Worm (Caenorhabditis elegans): ENCODE results near the gene pipp-4P.

The pipp-4P gene

ce11 chrIII:2795442-2796023, 23.5 kb upstream of the pipp-4P start (continued):
- no peak for TF ChIP-seq let-607 (tag; optimal IDR thresholded peaks at IDR 0.05)
- TF ChIP-seq F23B12.7 (tag; optimal IDR thresholded peaks at IDR 0.05; ENCODE audit: insufficient read depth): no peak
- no peak for TF ChIP-seq pha-4 (tag; optimal IDR thresholded peaks at IDR 0.05)
- TF ChIP-seq sea-2 (GFP tag; IDR thresholded peaks at IDR 0.05): no peak
- no peak for TF ChIP-seq madf-8 (GFP tag; conservative IDR thresholded peaks at IDR 0.05)
- no peak for TF ChIP-seq rpc-1 (optimal IDR thresholded peaks at IDR 0.05)
- no peak for TF ChIP-seq rpc-1 (tag; optimal IDR thresholded peaks at IDR 0.05)
- TF ChIP-seq pbrm-1 (GFP tag; IDR thresholded peaks at IDR 0.05): peak; percentile 54
- peak; percentile 26 for TF ChIP-seq xnd-1 (tag; optimal IDR thresholded peaks at IDR 0.05)
- peak; percentile 57 for TF ChIP-seq D2030.7 (GFP tag; IDR thresholded peaks at IDR 0.05)
- no peak for TF ChIP-seq zim-3 (tag; optimal IDR thresholded peaks at IDR 0.05)
- TF ChIP-seq attf-6 (GFP tag; IDR thresholded peaks at IDR 0.05): peak; percentile 73; the same call in 1 of the 2 replicates
- TF ChIP-seq zfh-2 (GFP tag; conservative IDR thresholded peaks at IDR 0.05): peak; percentile 46; the same call in 1 of the 2 replicates
- no peak for TF ChIP-seq mel-28 (tag; optimal IDR thresholded peaks at IDR 0.05; ENCODE audit: borderline replicate concordance)
- TF ChIP-seq ZK185.1 (tag; optimal IDR thresholded peaks at IDR 0.05; ENCODE audit: poor library complexity, severe bottlenecking): no peak
- no peak for TF ChIP-seq hsf-1 (GFP tag; IDR thresholded peaks at IDR 0.05)
- TF ChIP-seq hmg-1.2 (GFP tag; IDR thresholded peaks at IDR 0.05): peak; percentile 76
- TF ChIP-seq sptf-2 (GFP tag; optimal IDR thresholded peaks at IDR 0.05): no peak
- TF ChIP-seq lsl-1 (GFP tag; optimal IDR thresholded peaks at IDR 0.05): peak; percentile 40
- TF ChIP-seq madf-6 (GFP tag; IDR thresholded peaks at IDR 0.05): peak; percentile 55
- no peak for TF ChIP-seq C06A6.2 (GFP tag; conservative IDR thresholded peaks at IDR 0.05)
- no peak for TF ChIP-seq ceh-91 (GFP tag; IDR thresholded peaks at IDR 0.05)
- peak; percentile 73 for TF ChIP-seq snpc-4 (GFP tag; optimal IDR thresholded peaks at IDR 0.05)
- peak in 3 of 4 experiments; percentile 54 to 91 (median 90) for TF ChIP-seq snpc-4 (tag; optimal IDR thresholded peaks at IDR 0.05)
- no peak for TF ChIP-seq nfyb-1 (GFP tag; IDR thresholded peaks at IDR 0.05)
- TF ChIP-seq F57C9.4 (tag; optimal IDR thresholded peaks at IDR 0.05): no peak
- TF ChIP-seq hlh-12 (tag; optimal IDR thresholded peaks at IDR 0.05): no peak
- TF ChIP-seq ztf-22 (GFP tag; optimal IDR thresholded peaks at IDR 0.05): no peak
- no peak for TF ChIP-seq sdz-38 (tag; optimal IDR thresholded peaks at IDR 0.05)
- TF ChIP-seq ztf-26 (tag; optimal IDR thresholded peaks at IDR 0.05): no peak
- peak; percentile 23 for TF ChIP-seq tbp1 (GFP tag; optimal IDR thresholded peaks at IDR 0.05)
- no peak for TF ChIP-seq lin-54 (GFP tag; optimal IDR thresholded peaks at IDR 0.05)
- 0 out of 2 replicates have a peak, but pooled peaks have one; percentile 25 for TF ChIP-seq Y56A3A.18 (GFP tag; IDR thresholded peaks at IDR 0.05)
- TF ChIP-seq tbx-9 (tag; optimal IDR thresholded peaks at IDR 0.05; ENCODE audit: borderline replicate concordance): no peak
- TF ChIP-seq repo-1 (tag; optimal IDR thresholded peaks at IDR 0.05): no peak
- TF ChIP-seq lin-26 (GFP tag; IDR thresholded peaks at IDR 0.05): peak; percentile 67; the same call in 1 of the 2 replicates
- TF ChIP-seq Y95B8A.8 (GFP tag; IDR thresholded peaks at IDR 0.05): no peak
- no peak for TF ChIP-seq atf-7 (tag; optimal IDR thresholded peaks at IDR 0.05)
- no peak for TF ChIP-seq ceh-27 (GFP tag; optimal IDR thresholded peaks at IDR 0.05)
- TF ChIP-seq nhr-90 (tag; optimal IDR thresholded peaks at IDR 0.05): no peak
- no peak for TF ChIP-seq madf-3 (GFP tag; IDR thresholded peaks at IDR 0.05)
- no peak for TF ChIP-seq hmg-20 (GFP tag; IDR thresholded peaks at IDR 0.05)
- peak; percentile 50; the same call in 1 of the 2 replicates for TF ChIP-seq ekl-4 (GFP tag; IDR thresholded peaks at IDR 0.05)
- TF ChIP-seq T07F8.4 (tag; optimal IDR thresholded peaks at IDR 0.05): no peak
- no peak for TF ChIP-seq F37B4.10 (GFP tag; IDR thresholded peaks at IDR 0.05)
- TF ChIP-seq mxl-1 (tag; optimal IDR thresholded peaks at IDR 0.05): peak; percentile 13
- no peak for TF ChIP-seq egl-18 (GFP tag; IDR thresholded peaks at IDR 0.05)
- TF ChIP-seq ceh-58 (GFP tag; IDR thresholded peaks at IDR 0.05): 0 out of 2 replicates have a peak, but pooled peaks have one; percentile 75
- TF ChIP-seq F55B11.4 (tag; optimal IDR thresholded peaks at IDR 0.05; ENCODE audit: borderline replicate concordance, insufficient read depth): no peak

Measured in whole organism, young adult.